Fruit fly (Drosophila melanogaster) whole organism, pupa: ENCODE measurements around the gene CG32988.

Source experiments
- CG13204 ChIP-seq: fragments of 200-800 bp; sonication (Bioruptor generic); optimal IDR thresholded peaks from 2 replicates; lab custom pipeline; 2018; ENCODE audit warnings: missing biosample characterization, mild to moderate bottlenecking, missing genetic modification characterization, moderate library complexity
- D1 ChIP-seq: fragments of 200-800 bp; sonication (Bioruptor generic); optimal IDR thresholded peaks from 2 replicates; lab custom pipeline; 2018; ENCODE audit warnings: missing biosample characterization, mild to moderate bottlenecking, missing genetic modification characterization, moderate library complexity

dm6 chr2L:8860767-8861166 lies 3.9 kb upstream of the CG32988 start:
- TF ChIP-seq D1 (tag; lab: Kevin White, UChicago) (no peak), CG13204 (GFP tag; lab: Kevin White, UChicago) (no peak)
